Worm (Caenorhabditis elegans) whole organism, L2 larva: ENCODE results near the gene wht-8.

Experiments
- C34F6.9 ChIP-seq: fragments of 150-350 bp; optimal IDR thresholded peaks from 2 replicates; lab custom pipeline; 2014; ENCODE audit warnings: missing biosample characterization, missing genetic modification characterization
- F13H6.1 ChIP-seq: sonication (generic microtip); optimal IDR thresholded peaks from 2 replicates; lab custom pipeline; 2016; ENCODE audit warnings: missing genetic modification characterization, missing compliant biosample characterization
- R02D3.7 ChIP-seq: fragments of 150-350 bp; optimal IDR thresholded peaks from 2 replicates; lab custom pipeline; 2014; ENCODE audit warnings: missing biosample characterization, missing genetic modification characterization
- ZK546.5 ChIP-seq: sonication (generic microtip); optimal IDR thresholded peaks from 2 replicates; lab custom pipeline; 2017; ENCODE audit warnings: missing biosample characterization, missing genetic modification characterization
- alr-1 ChIP-seq: fragments of 150-350 bp; optimal IDR thresholded peaks from 2 replicates; lab custom pipeline; 2014; ENCODE audit warnings: missing biosample characterization, missing genetic modification characterization
- aly-2 ChIP-seq: fragments of 150-350 bp; optimal IDR thresholded peaks from 2 replicates; lab custom pipeline; 2014; ENCODE audit warnings: missing biosample characterization, missing genetic modification characterization
- ama-1 ChIP-seq: fragments of 150-350 bp; optimal IDR thresholded peaks from 2 replicates; lab custom pipeline; 2018; ENCODE audit warnings: inconsistent platforms
- blmp-1 ChIP-seq: sonication (generic microtip); optimal IDR thresholded peaks from 2 replicates; lab custom pipeline; 2017; ENCODE audit warnings: missing genetic modification characterization, mild to moderate bottlenecking, missing compliant biosample characterization, antibody characterized with exemption, moderate library complexity; ENCODE audit not compliant: insufficient read depth
- crh-2 ChIP-seq: sonication (generic microtip); optimal IDR thresholded peaks from 2 replicates; lab custom pipeline; 2017; ENCODE audit warnings: missing biosample characterization, missing genetic modification characterization
- dmd-4 ChIP-seq: sonication (generic microtip); optimal IDR thresholded peaks from 2 replicates; lab custom pipeline; 2017; ENCODE audit warnings: missing biosample characterization, missing genetic modification characterization
- egl-27 ChIP-seq: sonication (generic microtip); optimal IDR thresholded peaks from 3 replicates; lab custom pipeline; 2017; ENCODE audit warnings: missing biosample characterization, missing genetic modification reagents, missing genetic modification characterization
- elt-3 ChIP-seq: sonication (generic microtip); optimal IDR thresholded peaks from 2 replicates; lab custom pipeline; 2017; ENCODE audit warnings: missing biosample characterization, missing genetic modification characterization
- fos-1 ChIP-seq: fragments of 150-350 bp; optimal IDR thresholded peaks from 2 replicates; lab custom pipeline; 2014; ENCODE audit warnings: missing biosample characterization, missing genetic modification characterization
- gmeb-1 ChIP-seq: fragments of 150-350 bp; optimal IDR thresholded peaks from 2 replicates; lab custom pipeline; 2014; ENCODE audit warnings: missing biosample characterization, missing genetic modification characterization
- lin-11 ChIP-seq: fragments of 150-350 bp; sonication (generic microtip); optimal IDR thresholded peaks from 2 replicates; lab custom pipeline; 2014; ENCODE audit warnings: missing biosample characterization, missing genetic modification characterization, inconsistent platforms, mixed read lengths
- lin-13 ChIP-seq: fragments of 150-350 bp; optimal IDR thresholded peaks from 2 replicates; lab custom pipeline; 2014; ENCODE audit warnings: missing biosample characterization, missing genetic modification reagents, missing genetic modification characterization
- lin-39 ChIP-seq: fragments of 150-350 bp; optimal IDR thresholded peaks from 2 replicates; lab custom pipeline; 2014; ENCODE audit warnings: missing biosample characterization, missing genetic modification reagents, missing genetic modification characterization
- lsy-2 ChIP-seq, 2 experiments: fragments of 150-350 bp in 1 of 2; sonication (generic microtip) in 1 of 2; optimal IDR thresholded peaks; 2 replicates each; lab custom pipeline; 2014 to 2017; ENCODE audit warnings: missing biosample characterization in 2 of 2, missing genetic modification characterization in 2 of 2
- mab-5 ChIP-seq: fragments of 150-350 bp; optimal IDR thresholded peaks from 2 replicates; lab custom pipeline; 2014; ENCODE audit warnings: missing biosample characterization, missing genetic modification characterization
- mdl-1 ChIP-seq, 2 experiments: fragments of 150-350 bp in 1 of 2; sonication (generic microtip) in 1 of 2; optimal IDR thresholded peaks; 2 replicates each; lab custom pipeline; 2017; ENCODE audit warnings: missing biosample characterization in 2 of 2, missing genetic modification characterization in 2 of 2
- nhr-10 ChIP-seq: sonication (generic microtip); optimal IDR thresholded peaks from 2 replicates; lab custom pipeline; 2017; ENCODE audit warnings: missing biosample characterization, missing genetic modification characterization
- nhr-12 ChIP-seq: fragments of 150-350 bp; optimal IDR thresholded peaks from 2 replicates; lab custom pipeline; 2014; ENCODE audit warnings: missing biosample characterization, missing genetic modification characterization
- nhr-129 ChIP-seq: fragments of 150-350 bp; optimal IDR thresholded peaks from 2 replicates; lab custom pipeline; 2014; ENCODE audit warnings: missing biosample characterization, missing genetic modification characterization
- nhr-21 ChIP-seq: fragments of 150-350 bp; optimal IDR thresholded peaks from 2 replicates; lab custom pipeline; 2014; ENCODE audit warnings: missing biosample characterization, missing genetic modification characterization
- nhr-237 ChIP-seq: fragments of 150-350 bp; optimal IDR thresholded peaks from 2 replicates; lab custom pipeline; 2014; ENCODE audit warnings: missing biosample characterization, missing genetic modification characterization
- nhr-25 ChIP-seq: fragments of 150-350 bp; sonication (generic microtip); optimal IDR thresholded peaks from 3 replicates; lab custom pipeline; 2014; ENCODE audit warnings: missing biosample characterization, missing genetic modification characterization
- nhr-6 ChIP-seq: fragments of 150-350 bp; optimal IDR thresholded peaks from 2 replicates; lab custom pipeline; 2014; ENCODE audit warnings: missing biosample characterization, missing genetic modification characterization
- nhr-77 ChIP-seq: fragments of 150-350 bp; optimal IDR thresholded peaks from 2 replicates; lab custom pipeline; 2014; ENCODE audit warnings: missing biosample characterization, missing genetic modification characterization
- peb-1 ChIP-seq: fragments of 150-350 bp; optimal IDR thresholded peaks from 2 replicates; lab custom pipeline; 2014; ENCODE audit warnings: missing biosample characterization, missing genetic modification characterization
- sem-4 ChIP-seq: fragments of 150-350 bp; optimal IDR thresholded peaks from 2 replicates; lab custom pipeline; 2014; ENCODE audit warnings: missing biosample characterization, missing genetic modification reagents, missing genetic modification characterization
- skn-1 ChIP-seq: sonication (generic microtip); optimal IDR thresholded peaks from 2 replicates; lab custom pipeline; 2017; ENCODE audit warnings: missing biosample characterization, missing genetic modification characterization
- sma-3 ChIP-seq: sonication (generic microtip); optimal IDR thresholded peaks from 2 replicates; lab custom pipeline; 2016; ENCODE audit warnings: missing genetic modification reagents, missing genetic modification characterization, missing compliant biosample characterization
- sma-9 ChIP-seq, 2 experiments: fragments of 150-350 bp in 1 of 2; sonication (generic microtip) in 1 of 2; optimal IDR thresholded peaks; 2 replicates each; lab custom pipeline; 2014 to 2016; ENCODE audit warnings: missing genetic modification characterization in 2 of 2, mild to moderate bottlenecking in 1 of 2, missing biosample characterization in 1 of 2, missing compliant biosample characterization in 1 of 2, missing genetic modification reagents in 1 of 2, moderate library complexity in 1 of 2
- snpc-4 ChIP-seq: fragments of 150-350 bp; optimal IDR thresholded peaks from 2 replicates; lab custom pipeline; 2014; ENCODE audit warnings: missing biosample characterization, missing genetic modification characterization
- unc-39 ChIP-seq: fragments of 150-350 bp; optimal IDR thresholded peaks from 2 replicates; lab custom pipeline; 2014; ENCODE audit warnings: missing biosample characterization, missing genetic modification characterization
- unc-55 ChIP-seq: fragments of 150-350 bp; sonication (generic microtip); optimal IDR thresholded peaks from 3 replicates; lab custom pipeline; 2014; ENCODE audit warnings: missing biosample characterization, missing genetic modification reagents, missing genetic modification characterization
- ztf-1 ChIP-seq: fragments of 200-800 bp; sonication (Bioruptor generic); conservative IDR thresholded peaks from 2 replicates; pipeline ENCODE4 v1.3.6; 2022; ENCODE audit warnings: missing genetic modification characterization, missing compliant biosample characterization
- ztf-11 ChIP-seq: sonication (generic microtip); optimal IDR thresholded peaks from 2 replicates; lab custom pipeline; 2017; ENCODE audit warnings: missing biosample characterization, missing genetic modification characterization
- ztf-4 ChIP-seq: fragments of 150-350 bp; optimal IDR thresholded peaks from 2 replicates; lab custom pipeline; 2014; ENCODE audit warnings: missing biosample characterization, missing genetic modification characterization

wht-8 gene

DNA sequence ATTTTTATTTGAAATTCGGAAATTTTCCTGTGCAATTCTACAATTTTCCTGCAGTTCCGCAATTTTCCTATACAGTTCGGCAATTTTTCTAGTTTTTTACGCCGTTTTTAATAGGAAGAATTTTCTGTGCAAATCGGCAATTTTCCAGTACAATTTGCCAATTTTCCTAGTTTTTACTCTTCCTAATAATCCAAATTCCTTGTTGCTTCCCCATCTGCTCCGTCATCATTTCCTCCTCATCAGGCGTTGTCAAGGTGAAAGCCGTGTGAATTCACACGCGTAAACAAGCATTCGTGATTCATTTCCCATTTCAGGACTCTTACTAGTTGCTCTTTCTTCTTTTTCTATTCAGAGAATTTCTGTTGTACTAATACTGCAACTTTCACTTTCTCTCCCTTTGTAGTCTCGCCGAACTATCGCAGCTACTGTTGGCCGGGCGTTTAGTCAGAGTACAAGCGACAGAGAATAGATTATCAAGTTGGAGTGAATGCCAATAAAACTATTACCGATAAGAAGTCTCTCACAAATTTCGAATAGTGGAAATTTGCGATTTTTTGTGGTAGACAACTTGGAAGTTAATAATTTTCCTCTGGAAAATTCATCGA, 23.1 kb downstream of the wht-8 start:
- TF ChIP-seq C34F6.9 (tag; lab: Kevin White, UChicago) (no peak), blmp-1 (tag; lab: Kevin White, UChicago) (peak; percentile 85), crh-2 (no peak), fos-1 (tag; lab: Kevin White, UChicago) (peak; percentile 97), sma-9 (GFP tag; optimal IDR thresholded peaks at IDR 0.05; lab: Kevin White, UChicago) (peak; percentile 29), sma-9 (tag; optimal IDR thresholded peaks at IDR 0.05; lab: Kevin White, UChicago) (no peak), nhr-129 (no peak)
- TF ChIP-seq, all 48 proteins: peak for 3

DNA sequence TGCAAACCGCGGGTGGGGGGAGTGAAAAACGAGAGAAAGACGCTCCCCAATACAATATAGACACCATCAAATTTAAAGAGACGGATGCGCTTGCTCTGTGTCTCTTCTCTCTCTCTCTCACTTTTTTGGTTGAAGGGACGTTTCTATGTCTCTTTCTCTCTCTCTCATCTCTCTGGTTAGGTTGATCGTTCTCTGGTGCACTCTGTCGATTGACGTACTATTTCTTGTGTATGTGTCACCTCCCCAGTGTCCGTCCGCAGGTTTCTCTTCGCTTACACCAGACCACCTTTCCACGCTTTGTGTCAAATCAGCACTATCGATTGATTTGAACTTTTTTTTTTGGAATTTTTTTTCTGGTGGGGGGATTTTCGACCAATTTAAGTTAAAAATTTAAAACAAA, 24.8 kb downstream of the wht-8 start:
- TF ChIP-seq ZK546.5 (tag; lab: Kevin White, UChicago) (no peak), alr-1 (no peak), mdl-1 (tag; optimal IDR thresholded peaks at IDR 0.05; lab: Kevin White, UChicago) (peak; percentile 5 to 9), lin-11 (tag; lab: Kevin White, UChicago) (no peak), sem-4 (peak; percentile 18), egl-27 (peak; percentile 39), sma-3 (peak; percentile 62), blmp-1 (tag; lab: Kevin White, UChicago) (peak; percentile 52), unc-39 (tag; lab: Kevin White, UChicago) (no peak), nhr-77 (tag; lab: Kevin White, UChicago) (no peak), F13H6.1 (tag; lab: Kevin White, UChicago) (peak; percentile 86), nhr-6 (tag; lab: Kevin White, UChicago) (peak; percentile 47), nhr-129 (peak; percentile 93), fos-1 (tag; lab: Kevin White, UChicago) (peak; percentile 98), elt-3 (tag; lab: Kevin White, UChicago) (no peak), nhr-21 (peak; percentile 61), unc-55 (GFP tag; lab: Kevin White, UChicago) (peak; percentile 85), ztf-4 (tag; lab: Kevin White, UChicago) (peak; percentile 57), C34F6.9 (tag; lab: Kevin White, UChicago) (peak; percentile 85), nhr-25 (peak; percentile 81), peb-1 (tag; lab: Kevin White, UChicago) (no peak), dmd-4 (tag; lab: Kevin White, UChicago) (no peak), lsy-2 (tag; optimal IDR thresholded peaks at IDR 0.05; lab: Kevin White, UChicago) (peak; percentile 29 to 67), nhr-12 (tag; lab: Kevin White, UChicago) (no peak), lin-13 (GFP tag; lab: Kevin White, UChicago) (peak; percentile 57), sma-9 (GFP tag; optimal IDR thresholded peaks at IDR 0.05; lab: Kevin White, UChicago) (peak; percentile 85), sma-9 (tag; optimal IDR thresholded peaks at IDR 0.05; lab: Kevin White, UChicago) (no peak), aly-2 (no peak), snpc-4 (tag; lab: Kevin White, UChicago) (peak; percentile 35), crh-2 (peak; percentile 93), gmeb-1 (peak; percentile 56)

DNA sequence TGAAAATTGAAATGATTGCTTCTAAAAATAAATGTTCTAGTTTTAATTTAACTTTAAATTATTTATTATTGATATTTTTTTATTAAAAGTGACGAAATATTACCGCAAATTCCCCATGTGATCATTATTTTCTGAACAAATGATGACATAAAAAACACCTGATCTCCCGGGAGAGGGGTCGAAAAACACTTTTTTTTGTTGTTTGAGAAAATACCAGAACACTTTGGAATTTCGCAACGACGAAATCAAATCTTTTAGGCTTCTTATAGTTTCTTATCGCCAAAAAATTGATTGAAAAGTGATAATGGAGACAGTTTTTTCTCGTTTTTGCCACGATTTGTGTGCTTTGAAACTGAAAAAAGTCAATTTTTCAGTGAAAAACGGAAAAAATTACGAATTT, 25.7 kb downstream of the wht-8 start:
- TF ChIP-seq peb-1 (tag; lab: Kevin White, UChicago) = no peak
- peak; percentile 18 for TF ChIP-seq gmeb-1

DNA sequence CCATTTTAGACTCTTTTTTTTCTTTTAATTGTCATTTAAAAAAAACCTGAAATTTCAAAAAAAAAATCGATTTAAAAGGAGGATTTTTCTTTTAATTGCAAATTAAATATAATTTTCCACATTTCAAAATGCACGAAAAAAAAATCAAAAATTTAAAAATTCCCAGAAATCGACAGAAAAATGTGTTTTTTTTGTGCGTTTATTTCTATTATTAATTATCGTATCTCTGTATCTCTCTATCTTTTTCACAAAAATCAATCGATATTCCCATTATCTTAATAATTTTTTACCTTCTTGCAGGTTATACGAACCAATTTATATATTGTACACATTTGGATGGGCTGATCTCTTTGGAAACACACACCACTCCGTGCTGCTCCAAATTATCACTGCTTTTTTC, 26.2 kb downstream of the wht-8 start, which contains the start of gene rsks-1:
Gene rsks-1 (plus strand): TSS at position 301 of the 400 bp plus-strand sequence.
- TF ChIP-seq nhr-10 (tag; lab: Kevin White, UChicago) = no peak
- TF ChIP-seq ama-1 (lab: Kevin White, UChicago) = no peak
- no peak for TF ChIP-seq sem-4
- TF ChIP-seq ztf-4 (tag; lab: Kevin White, UChicago) = no peak
- TF ChIP-seq ztf-1 (GFP tag; lab: Robert Waterston, UW) = no peak
- TF ChIP-seq dmd-4 (tag; lab: Kevin White, UChicago) = no peak
- no peak for TF ChIP-seq ztf-11 (tag; lab: Kevin White, UChicago)
- TF ChIP-seq nhr-237 (tag; lab: Kevin White, UChicago) = no peak
- TF ChIP-seq skn-1 (tag; lab: Kevin White, UChicago) = no peak
- no peak for TF ChIP-seq lin-39
- TF ChIP-seq F13H6.1 (tag; lab: Kevin White, UChicago) = no peak
- no peak for TF ChIP-seq mdl-1 (tag; optimal IDR thresholded peaks at IDR 0.05; lab: Kevin White, UChicago)
- no peak for TF ChIP-seq nhr-21
- no peak for TF ChIP-seq sma-3
- no peak for TF ChIP-seq snpc-4 (tag; lab: Kevin White, UChicago)
- no peak for TF ChIP-seq nhr-129
- TF ChIP-seq fos-1 (tag; lab: Kevin White, UChicago) = no peak
- no peak for TF ChIP-seq mab-5
- TF ChIP-seq R02D3.7 (tag; lab: Kevin White, UChicago) = no peak
- TF ChIP-seq, all 48 proteins: peak for 0
